Fruit fly (Drosophila melanogaster) whole organism, embryonic: ENCODE measurements around the gene Cypl.

ENCODE experiments used
- CG11695 ChIP-seq: fragments of 200-800 bp; sonication (Bioruptor generic); IDR thresholded peaks from 3 replicates; pipeline ENCODE4 v1.3.6; 2022; ENCODE audit warnings: missing biosample characterization, missing genetic modification characterization
- CG17912 ChIP-seq: fragments of 200-800 bp; sonication (Bioruptor generic); optimal IDR thresholded peaks from 2 replicates; lab custom pipeline; 2018; ENCODE audit warnings: missing biosample characterization, mild to moderate bottlenecking, missing genetic modification characterization
- CG30020 ChIP-seq: fragments of 200-800 bp; optimal IDR thresholded peaks from 2 replicates; lab custom pipeline; 2019; ENCODE audit warnings: missing biosample characterization, mild to moderate bottlenecking, missing genetic modification characterization, moderate library complexity
- Hr3 ChIP-seq: fragments of 200-800 bp; sonication (Bioruptor generic); optimal IDR thresholded peaks from 3 replicates; lab custom pipeline; 2016; ENCODE audit warnings: missing biosample characterization, missing genetic modification characterization

DNA sequence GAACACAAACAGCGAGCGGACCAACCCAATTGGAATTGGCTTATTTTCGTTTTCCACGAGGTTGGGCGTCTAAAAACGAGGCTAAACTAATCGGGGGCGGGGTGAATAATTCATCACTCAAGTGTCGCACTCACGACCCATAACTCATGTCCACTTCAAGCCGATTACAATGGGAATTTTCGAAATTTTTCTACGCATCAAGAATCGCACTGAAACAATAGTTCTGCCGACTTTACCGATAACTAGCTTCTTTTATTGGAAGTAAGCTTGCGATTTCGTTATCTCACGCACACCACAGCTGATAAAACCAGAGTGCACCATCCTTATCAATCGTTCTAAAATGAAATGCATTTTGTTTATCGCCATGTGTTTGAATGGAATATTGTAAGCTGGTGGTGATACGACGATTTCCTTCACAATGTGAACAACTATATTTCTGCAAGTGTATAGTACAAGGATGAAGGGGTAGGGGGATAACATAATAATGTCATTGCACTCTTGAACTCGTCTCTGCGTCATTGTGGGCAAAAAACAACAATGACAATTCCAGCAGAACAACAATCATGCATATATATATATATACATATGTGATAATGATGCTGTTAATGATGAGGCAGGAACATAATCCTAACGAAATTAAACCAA lies 16.8 kb upstream of the Cypl start:
- no peak for TF ChIP-seq Hr3 (GFP tag; lab: Kevin White, UChicago)
- no peak for TF ChIP-seq CG11695 (GFP tag; lab: Robert Waterston, UW)
- TF ChIP-seq CG30020 (tag; lab: Kevin White, UChicago): no peak
- TF ChIP-seq CG17912: no peak
